Fruit fly (Drosophila melanogaster) whole organism, adult: ENCODE results near the gene CheB93b.

Experiments
- CG11617 ChIP-seq: fragments of 200-800 bp; sonication (Bioruptor generic); optimal IDR thresholded peaks from 2 replicates; lab custom pipeline; 2017; ENCODE audit warnings: mild to moderate bottlenecking, missing biosample characterization, missing genetic modification reagents, missing genetic modification characterization
- CG12768 ChIP-seq: fragments of 200-800 bp; sonication (Bioruptor generic); optimal IDR thresholded peaks from 2 replicates; lab custom pipeline; 2017; ENCODE audit warnings: missing biosample characterization, missing genetic modification characterization, mild to moderate bottlenecking, moderate library complexity, missing genetic modification reagents
- CG14711 ChIP-seq: fragments of 200-800 bp; sonication (Bioruptor generic); optimal IDR thresholded peaks from 2 replicates; lab custom pipeline; 2018; ENCODE audit warnings: missing biosample characterization, mild to moderate bottlenecking, missing genetic modification characterization, moderate library complexity
- CG1620 ChIP-seq: fragments of 200-800 bp; sonication (Bioruptor generic); optimal IDR thresholded peaks from 2 replicates; lab custom pipeline; 2016; ENCODE audit warnings: missing biosample characterization, missing genetic modification characterization
- CG33017 ChIP-seq: fragments of 200-800 bp; sonication (Bioruptor generic); optimal IDR thresholded peaks from 2 replicates; lab custom pipeline; 2018; ENCODE audit warnings: missing biosample characterization, mild to moderate bottlenecking, missing genetic modification characterization, moderate library complexity
- CG5204 ChIP-seq: fragments of 200-800 bp; sonication (Bioruptor generic); optimal IDR thresholded peaks from 2 replicates; lab custom pipeline; 2016; ENCODE audit warnings: missing biosample characterization, missing genetic modification characterization
- CG7045 ChIP-seq: fragments of 200-800 bp; sonication (Bioruptor generic); optimal IDR thresholded peaks from 2 replicates; lab custom pipeline; 2017; ENCODE audit warnings: missing biosample characterization, mild to moderate bottlenecking, missing genetic modification characterization
- CG7101 ChIP-seq: fragments of 200-800 bp; sonication (Bioruptor generic); optimal IDR thresholded peaks from 2 replicates; lab custom pipeline; 2018; ENCODE audit warnings: missing biosample characterization, mild to moderate bottlenecking, missing genetic modification characterization, moderate library complexity
- Clk ChIP-seq: fragments of 200-800 bp; sonication (Bioruptor generic); optimal IDR thresholded peaks from 2 replicates; lab custom pipeline; 2017; ENCODE audit warnings: missing biosample characterization, missing genetic modification characterization
- Crg-1 ChIP-seq: fragments of 200-800 bp; sonication (Bioruptor generic); optimal IDR thresholded peaks from 2 replicates; lab custom pipeline; 2016; ENCODE audit warnings: missing biosample characterization, missing genetic modification characterization
- Hr96 ChIP-seq: fragments of 200-800 bp; sonication (Bioruptor generic); optimal IDR thresholded peaks from 2 replicates; lab custom pipeline; 2016; ENCODE audit warnings: missing biosample characterization, missing genetic modification characterization
- Mnt ChIP-seq: fragments of 200-800 bp; sonication (Bioruptor generic); optimal IDR thresholded peaks from 2 replicates; lab custom pipeline; 2016; ENCODE audit warnings: missing biosample characterization, mild to moderate bottlenecking, missing genetic modification characterization
- bab1 ChIP-seq: fragments of 200-800 bp; sonication (Bioruptor generic); optimal IDR thresholded peaks from 3 replicates; lab custom pipeline; 2019; ENCODE audit warnings: missing biosample characterization, mild to moderate bottlenecking, missing genetic modification characterization, moderate library complexity
- cic ChIP-seq: fragments of 200-800 bp; sonication (Bioruptor generic); optimal IDR thresholded peaks from 2 replicates; lab custom pipeline; 2017; ENCODE audit warnings: missing biosample characterization, mild to moderate bottlenecking, missing genetic modification characterization, moderate library complexity
- cnc ChIP-seq, 2 experiments: fragments of >200 bp; optimal IDR thresholded peaks; 2 replicates each; lab custom pipeline; 2017
- kay ChIP-seq: fragments of 200-800 bp; sonication (Bioruptor generic); peaks from one replicate; lab custom pipeline; 2016; ENCODE audit warnings: missing biosample characterization, missing genetic modification characterization, borderline replicate concordance
- ovo ChIP-seq: fragments of 200-800 bp; sonication (Bioruptor generic); optimal IDR thresholded peaks from 2 replicates; lab custom pipeline; 2016; ENCODE audit warnings: missing biosample characterization, missing genetic modification characterization
- pad ChIP-seq: fragments of 200-800 bp; sonication (Bioruptor generic); optimal IDR thresholded peaks from 3 replicates; lab custom pipeline; 2017; ENCODE audit warnings: missing biosample characterization, missing genetic modification characterization, mild to moderate bottlenecking, moderate library complexity, missing genetic modification reagents
- tj ChIP-seq: fragments of 200-800 bp; sonication (Bioruptor generic); optimal IDR thresholded peaks from 3 replicates; lab custom pipeline; 2017; ENCODE audit warnings: missing biosample characterization, mild to moderate bottlenecking, missing genetic modification characterization, moderate library complexity
- toe ChIP-seq: fragments of 200-800 bp; sonication (Bioruptor generic); optimal IDR thresholded peaks from 2 replicates; lab custom pipeline; 2016; ENCODE audit warnings: missing biosample characterization, missing genetic modification characterization

CheB93b gene

DNA sequence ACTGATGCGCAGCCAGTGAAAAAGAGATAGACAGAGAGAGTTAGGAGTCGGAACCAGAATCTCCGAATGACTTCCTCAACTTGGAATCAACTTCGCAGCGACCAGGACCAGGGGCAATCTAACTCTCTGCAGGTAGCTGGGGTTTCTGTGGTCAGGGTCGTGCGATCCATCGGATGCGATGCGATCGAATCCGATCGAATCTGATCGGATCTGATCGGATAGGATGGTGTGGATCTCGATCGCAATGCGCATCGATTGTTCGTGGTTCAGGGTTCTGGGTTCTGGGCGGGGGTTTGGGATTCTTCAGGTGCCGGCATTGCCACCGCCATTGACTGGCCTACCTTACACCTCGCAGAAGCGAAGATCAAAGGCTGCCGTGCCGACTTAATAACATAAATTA is 10.3 kb downstream of the CheB93b start:
- TF ChIP-seq cic (GFP tag; lab: Kevin White, UChicago) (no peak), Clk (GFP tag; lab: Kevin White, UChicago) (no peak), kay (GFP tag; lab: Kevin White, UChicago) (no peak), CG5204 (GFP tag; lab: Kevin White, UChicago) (no peak)

DNA sequence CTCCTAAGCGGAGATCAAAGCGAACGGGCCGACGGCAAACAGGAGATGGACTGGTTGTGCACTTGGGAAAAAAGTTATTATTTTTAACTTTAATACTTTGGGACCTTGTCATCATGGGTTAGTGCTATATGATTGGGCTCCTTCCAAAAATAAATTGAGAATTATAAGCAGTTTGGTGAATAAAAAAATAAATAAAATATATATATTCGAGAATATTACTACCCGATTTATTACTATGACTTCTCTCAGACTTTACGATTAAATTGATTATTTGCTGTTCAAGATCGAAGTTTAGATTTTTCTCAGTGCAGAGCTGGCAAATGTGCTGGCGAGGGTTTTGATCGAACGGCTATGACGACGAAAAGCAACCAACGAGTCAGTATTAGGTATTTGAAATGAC is 11.0 kb downstream of the CheB93b start:
- no peak for TF ChIP-seq cic (GFP tag; lab: Kevin White, UChicago)
- TF ChIP-seq ovo (GFP tag; lab: Kevin White, UChicago), result no peak
- TF ChIP-seq CG11617 (GFP tag; lab: Kevin White, UChicago), result no peak
- no peak for TF ChIP-seq pad
- no peak for TF ChIP-seq CG7101
- no peak for TF ChIP-seq toe (GFP tag; lab: Kevin White, UChicago)
- TF ChIP-seq cnc (optimal IDR thresholded peaks at IDR 0.05; lab: Kevin White, UChicago), result no peak
- no peak for TF ChIP-seq Crg-1
- TF ChIP-seq CG1620 (GFP tag; lab: Kevin White, UChicago), result no peak
- TF ChIP-seq CG14711 (tag; lab: Kevin White, UChicago), result no peak
- no peak for TF ChIP-seq tj (GFP tag; lab: Kevin White, UChicago)
- no peak for TF ChIP-seq bab1
- no peak for TF ChIP-seq CG7045

- TF ChIP-seq bab1 (no peak), CG14711 (tag; lab: Kevin White, UChicago) (no peak)
Observed at dm6 chr3R:21426795-21427194, 17.9 kb downstream of the CheB93b start.

dm6 chr3R:21433879-21434559 is 25.1 kb downstream of the CheB93b start, which contains the start of gene lbl:
Gene lbl, minus strand, starts transcription at chr3R:21434133.
- TF ChIP-seq CG7045 (no peak), CG7101 (no peak), ovo (GFP tag; lab: Kevin White, UChicago) (no peak), cnc (optimal IDR thresholded peaks at IDR 0.05; lab: Kevin White, UChicago) (no peak), CG5204 (GFP tag; lab: Kevin White, UChicago) (no peak), CG12768 (no peak), Hr96 (GFP tag; lab: Kevin White, UChicago) (no peak), Clk (GFP tag; lab: Kevin White, UChicago) (no peak), pad (no peak), CG14711 (tag; lab: Kevin White, UChicago) (no peak), toe (GFP tag; lab: Kevin White, UChicago) (no peak), Mnt (no peak), cic (GFP tag; lab: Kevin White, UChicago) (no peak), kay (GFP tag; lab: Kevin White, UChicago) (no peak), tj (GFP tag; lab: Kevin White, UChicago) (no peak), CG11617 (GFP tag; lab: Kevin White, UChicago) (no peak), Crg-1 (no peak), CG1620 (GFP tag; lab: Kevin White, UChicago) (no peak), CG33017 (tag; lab: Kevin White, UChicago) (no peak)

dm6 chr3R:21437515-21438090 is 28.7 kb downstream of the CheB93b start:
- no peak for TF ChIP-seq CG7045
- TF ChIP-seq CG12768, result no peak
- TF ChIP-seq kay (GFP tag; lab: Kevin White, UChicago), result no peak
- no peak for TF ChIP-seq bab1
- no peak for TF ChIP-seq CG7101
- TF ChIP-seq Mnt, result no peak
- no peak for TF ChIP-seq CG11617 (GFP tag; lab: Kevin White, UChicago)
- no peak for TF ChIP-seq tj (GFP tag; lab: Kevin White, UChicago)
- TF ChIP-seq CG5204 (GFP tag; lab: Kevin White, UChicago), result no peak
- no peak for TF ChIP-seq CG14711 (tag; lab: Kevin White, UChicago)
- TF ChIP-seq cic (GFP tag; lab: Kevin White, UChicago), result no peak
- TF ChIP-seq Clk (GFP tag; lab: Kevin White, UChicago), result no peak
- TF ChIP-seq cnc (optimal IDR thresholded peaks at IDR 0.05; lab: Kevin White, UChicago), result no peak
- no peak for TF ChIP-seq ovo (GFP tag; lab: Kevin White, UChicago)
- no peak for TF ChIP-seq CG1620 (GFP tag; lab: Kevin White, UChicago)
- no peak for TF ChIP-seq CG33017 (tag; lab: Kevin White, UChicago)
- TF ChIP-seq Hr96 (GFP tag; lab: Kevin White, UChicago), result no peak
- no peak for TF ChIP-seq toe (GFP tag; lab: Kevin White, UChicago)
- no peak for TF ChIP-seq Crg-1

- TF ChIP-seq CG33017 (tag; lab: Kevin White, UChicago) (no peak), CG1620 (GFP tag; lab: Kevin White, UChicago) (no peak), toe (GFP tag; lab: Kevin White, UChicago) (no peak), cic (GFP tag; lab: Kevin White, UChicago) (no peak), CG7045 (no peak), pad (no peak), CG14711 (tag; lab: Kevin White, UChicago) (no peak), cnc (optimal IDR thresholded peaks at IDR 0.05; lab: Kevin White, UChicago) (no peak), tj (GFP tag; lab: Kevin White, UChicago) (no peak), Crg-1 (no peak), CG7101 (no peak), Clk (GFP tag; lab: Kevin White, UChicago) (no peak), CG11617 (GFP tag; lab: Kevin White, UChicago) (no peak), bab1 (no peak), CG12768 (no peak), Mnt (no peak), Hr96 (GFP tag; lab: Kevin White, UChicago) (no peak), ovo (GFP tag; lab: Kevin White, UChicago) (no peak)
Observed at dm6 chr3R:21440102-21440501, 31.2 kb downstream of the CheB93b start.
